Worm (Caenorhabditis elegans): Measurements from ENCODE around the gene Y110A2AL.10.

- TF ChIP-seq fkh-10 (GFP tag; optimal IDR thresholded peaks at IDR 0.05) = no peak
- no peak for TF ChIP-seq unc-62 (GFP tag; optimal IDR thresholded peaks at IDR 0.05 in 1 of 2)
- TF ChIP-seq unc-62 (tag; optimal IDR thresholded peaks at IDR 0.05) = no peak
- no peak for TF ChIP-seq skn-1 (tag; optimal IDR thresholded peaks at IDR 0.05)
- no peak for TF ChIP-seq spr-1 (tag; optimal IDR thresholded peaks at IDR 0.05)
Measured at ce11 chrII:2864229-2864628, 7.5 kb downstream of the Y110A2AL.10 start, which contains the start of gene Y110A2AL.5.

Measured in whole organism, L4 larva.